Worm (Caenorhabditis elegans): ENCODE measurements around the gene fbxa-156.
A peak's percentile ranks its signal among the peaks of the same experiment; 100 is the strongest.

fbxa-156 gene

DNA sequence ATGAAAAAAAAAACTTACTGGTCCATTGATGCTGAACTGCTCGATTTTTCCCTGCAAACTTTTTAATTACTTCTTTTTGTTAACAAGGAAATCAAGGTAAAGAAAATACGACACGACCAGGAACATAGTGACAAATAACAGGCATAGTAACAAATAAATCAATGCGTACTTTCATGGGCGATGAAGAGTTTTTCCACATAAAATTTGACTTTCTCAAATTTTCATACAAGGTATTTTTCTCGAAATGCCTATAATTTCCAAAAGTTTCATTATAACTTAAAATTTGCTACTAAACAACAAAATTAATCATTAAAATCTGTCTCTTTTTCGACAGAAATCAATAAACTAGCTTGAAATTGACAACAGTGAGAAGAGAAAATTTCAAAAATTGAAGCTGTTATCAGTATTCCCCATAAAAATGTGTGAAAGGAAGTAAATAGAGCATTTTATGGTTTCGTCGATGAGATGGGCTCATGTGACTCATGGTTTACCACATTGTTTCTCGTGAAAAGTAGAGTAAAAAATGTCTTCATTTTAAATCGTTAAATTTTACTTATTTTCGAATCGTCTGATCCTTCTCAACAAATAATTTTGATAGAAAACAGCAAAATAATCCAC is at the start of gene fbxa-156:
fbxa-156 (minus strand) TSS at position 51 of the 618 bp plus-strand sequence.
- TF ChIP-seq flt-1 (GFP tag; IDR thresholded peaks at IDR 0.05) = no peak
- no peak for TF ChIP-seq ref-1 (GFP tag; conservative IDR thresholded peaks at IDR 0.05)
- no peak for TF ChIP-seq cog-1 (tag; optimal IDR thresholded peaks at IDR 0.05)
- no peak for TF ChIP-seq ztf-23 (GFP tag; IDR thresholded peaks at IDR 0.05)
- no peak for TF ChIP-seq med-1 (GFP tag; optimal IDR thresholded peaks at IDR 0.05; ENCODE audit: insufficient read depth)
- TF ChIP-seq T22C8.4 (GFP tag; IDR thresholded peaks at IDR 0.05) = no peak
- TF ChIP-seq klf-2 (GFP tag; conservative IDR thresholded peaks at IDR 0.05) = no peak

DNA sequence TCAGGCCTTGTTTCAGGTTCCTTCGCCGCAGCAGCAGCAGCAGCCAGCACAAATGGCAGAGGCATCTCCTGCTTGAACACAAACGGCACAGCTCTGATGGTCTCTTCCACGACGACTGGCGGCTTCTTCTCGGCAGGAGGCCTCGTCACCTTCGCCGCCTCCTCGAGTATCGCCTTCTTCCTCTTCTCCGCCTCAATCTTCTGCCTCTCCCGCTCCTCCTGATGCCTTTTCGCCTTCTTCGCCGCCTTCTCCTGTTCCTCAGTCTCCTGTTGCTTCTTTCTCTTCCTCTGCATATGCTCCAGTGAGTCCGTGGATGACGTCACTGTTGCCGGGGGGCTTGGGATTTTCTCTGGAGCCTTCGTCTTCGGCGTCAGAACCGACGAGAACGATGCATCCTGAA is 48.9 kb upstream of the fbxa-156 start:
- TF ChIP-seq med-1 (GFP tag; optimal IDR thresholded peaks at IDR 0.05; ENCODE audit: insufficient read depth) (no peak), T22C8.4 (GFP tag; IDR thresholded peaks at IDR 0.05) (no peak), tab-1 (GFP tag; IDR thresholded peaks at IDR 0.05) (no peak), cog-1 (tag; optimal IDR thresholded peaks at IDR 0.05) (no peak), ztf-29 (GFP tag; IDR thresholded peaks at IDR 0.05) (no peak), ref-1 (GFP tag; conservative IDR thresholded peaks at IDR 0.05) (no peak)

DNA sequence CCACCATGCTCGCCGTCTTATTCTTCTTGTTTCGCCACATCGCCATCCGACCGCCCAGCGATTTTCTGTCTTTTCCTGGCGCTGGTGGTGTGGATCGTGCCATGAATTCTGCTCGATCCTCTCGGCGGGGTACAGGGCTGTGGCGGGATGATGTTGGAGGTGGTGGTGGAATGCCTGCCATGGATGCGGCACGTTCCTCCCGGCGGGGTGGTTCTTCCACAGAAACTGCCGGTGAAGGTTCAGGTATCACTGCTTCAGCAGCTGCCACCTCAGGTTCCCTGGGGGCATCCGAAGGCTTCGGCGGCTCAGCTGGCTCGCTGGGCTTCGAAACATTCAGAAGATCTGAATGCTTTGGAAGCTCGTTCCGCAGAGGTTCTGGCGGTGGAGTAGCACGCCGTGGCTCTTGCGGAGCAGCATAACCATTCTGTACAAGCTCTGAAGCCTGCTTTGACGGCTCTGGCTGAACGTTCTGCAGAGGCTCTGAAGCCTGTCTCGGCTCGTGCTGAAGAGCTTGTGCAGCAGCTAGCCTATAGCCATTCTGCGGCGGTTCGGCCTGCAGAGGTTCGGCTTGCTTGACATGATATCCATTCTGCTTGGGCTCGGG is 48.4 kb upstream of the fbxa-156 start:
- TF ChIP-seq flt-1 (GFP tag; IDR thresholded peaks at IDR 0.05) = 0 out of 2 replicates have a peak, but pooled peaks have one; percentile 30
- TF ChIP-seq med-1 (GFP tag; optimal IDR thresholded peaks at IDR 0.05; ENCODE audit: insufficient read depth) = no peak
- TF ChIP-seq ztf-29 (GFP tag; IDR thresholded peaks at IDR 0.05) = no peak
- no peak for TF ChIP-seq cog-1 (tag; optimal IDR thresholded peaks at IDR 0.05)
- no peak for TF ChIP-seq ref-1 (GFP tag; conservative IDR thresholded peaks at IDR 0.05)

DNA sequence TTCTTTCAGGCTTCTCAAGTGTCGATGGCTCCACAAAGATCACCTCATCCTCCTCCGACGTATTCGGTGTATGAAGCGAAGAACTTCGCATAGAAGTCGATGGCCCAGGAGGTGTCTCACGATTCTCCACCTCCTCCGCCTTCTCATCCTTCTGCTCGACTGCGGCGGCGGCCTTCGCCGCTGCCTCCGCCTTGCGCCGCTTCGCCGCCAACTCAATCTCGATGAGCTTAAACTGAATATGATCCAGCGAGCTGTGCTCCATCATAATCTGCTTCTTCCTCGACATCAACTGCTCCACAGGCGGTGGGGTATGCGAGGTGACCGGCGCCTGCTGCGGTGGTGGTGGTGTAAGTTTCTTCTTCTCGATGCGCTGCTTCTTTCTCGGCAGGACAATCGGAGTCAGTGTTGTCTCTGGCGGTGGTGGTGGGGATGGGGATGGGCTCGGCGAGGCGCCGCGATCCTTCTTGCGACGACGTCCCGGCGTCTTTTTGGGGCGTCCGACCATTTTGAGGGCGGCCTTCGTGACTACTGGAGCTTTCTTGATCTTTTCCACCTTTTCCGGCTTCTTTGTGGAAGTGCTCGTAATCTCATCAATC is 47.4 kb upstream of the fbxa-156 start:
- TF ChIP-seq ztf-23 (GFP tag; IDR thresholded peaks at IDR 0.05) (0 out of 2 replicates have a peak, but pooled peaks have one; percentile 48), ztf-29 (GFP tag; IDR thresholded peaks at IDR 0.05) (no peak), flt-1 (GFP tag; IDR thresholded peaks at IDR 0.05) (0 out of 2 replicates have a peak, but pooled peaks have one; percentile 27)

DNA sequence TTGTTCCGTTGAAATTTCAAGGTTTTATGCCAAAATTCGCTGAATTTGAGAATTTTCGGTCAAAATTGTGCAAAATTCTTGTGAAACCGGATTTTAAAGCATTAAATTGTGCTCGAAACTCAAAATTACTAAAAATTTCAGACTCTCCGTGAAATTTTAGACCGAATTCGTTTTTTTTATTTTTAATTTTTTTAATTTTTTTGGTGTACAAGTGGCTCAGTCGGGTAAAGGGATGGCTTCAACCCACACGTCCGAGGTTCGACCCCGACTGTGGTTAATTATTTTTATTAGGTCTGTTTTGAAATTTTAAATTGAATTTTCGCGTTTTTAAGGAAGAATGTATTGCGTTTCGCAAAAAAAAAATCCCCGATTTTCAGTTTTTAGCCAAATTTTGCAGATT is 42.4 kb upstream of the fbxa-156 start:
- TF ChIP-seq flt-1 (GFP tag; IDR thresholded peaks at IDR 0.05) (no peak), tab-1 (GFP tag; IDR thresholded peaks at IDR 0.05) (no peak), cog-1 (tag; optimal IDR thresholded peaks at IDR 0.05) (no peak), ztf-23 (GFP tag; IDR thresholded peaks at IDR 0.05) (no peak), ztf-29 (GFP tag; IDR thresholded peaks at IDR 0.05) (no peak), ref-1 (GFP tag; conservative IDR thresholded peaks at IDR 0.05) (no peak), klf-2 (GFP tag; conservative IDR thresholded peaks at IDR 0.05) (no peak), med-1 (GFP tag; optimal IDR thresholded peaks at IDR 0.05; ENCODE audit: insufficient read depth) (no peak)

DNA sequence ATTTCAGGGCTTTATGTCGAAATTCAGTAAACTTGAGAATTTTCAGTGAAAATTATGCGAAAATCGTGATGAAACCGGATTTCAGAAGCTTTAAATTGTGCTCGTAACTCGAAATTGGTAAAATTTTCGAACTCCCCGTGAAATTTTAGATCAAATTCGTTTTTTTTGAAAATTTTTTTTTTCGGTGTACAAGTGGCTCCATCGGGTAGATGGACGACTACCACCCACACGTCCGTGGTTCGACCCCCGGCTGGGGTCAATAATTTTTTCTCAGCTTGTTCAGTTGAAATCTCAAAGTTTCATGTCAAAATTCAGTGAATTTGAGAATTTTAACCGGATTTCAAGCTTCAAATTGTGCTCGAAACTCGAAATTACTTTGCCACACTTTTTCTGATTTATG is 39.3 kb upstream of the fbxa-156 start:
- TF ChIP-seq cog-1 (tag; optimal IDR thresholded peaks at IDR 0.05) (no peak), med-1 (GFP tag; optimal IDR thresholded peaks at IDR 0.05; ENCODE audit: insufficient read depth) (no peak), T22C8.4 (GFP tag; IDR thresholded peaks at IDR 0.05) (no peak), ztf-29 (GFP tag; IDR thresholded peaks at IDR 0.05) (no peak), flt-1 (GFP tag; IDR thresholded peaks at IDR 0.05) (no peak), klf-2 (GFP tag; conservative IDR thresholded peaks at IDR 0.05) (no peak), tab-1 (GFP tag; IDR thresholded peaks at IDR 0.05) (no peak), ztf-23 (GFP tag; IDR thresholded peaks at IDR 0.05) (no peak), ref-1 (GFP tag; conservative IDR thresholded peaks at IDR 0.05) (no peak)

DNA sequence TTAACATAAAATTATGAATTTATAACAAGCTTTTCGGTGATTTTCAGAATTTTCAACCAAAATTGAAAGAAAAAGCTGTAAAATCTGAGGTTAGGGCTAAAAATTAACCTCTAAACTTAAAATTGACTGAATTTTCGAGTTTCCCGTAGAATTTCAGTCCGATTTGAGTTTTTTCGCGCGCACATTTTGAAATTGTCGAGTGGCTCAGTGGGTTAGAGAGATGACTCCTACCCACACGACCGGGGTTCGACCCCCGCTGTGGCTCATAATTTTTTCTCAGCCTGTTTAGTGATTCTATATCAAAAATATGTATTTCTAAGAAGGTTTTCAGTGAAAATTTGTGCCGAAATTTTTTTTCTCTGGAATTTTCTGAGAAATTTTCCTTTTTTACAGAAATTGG is 35.2 kb upstream of the fbxa-156 start:
- TF ChIP-seq cog-1 (tag; optimal IDR thresholded peaks at IDR 0.05) (no peak), ztf-29 (GFP tag; IDR thresholded peaks at IDR 0.05) (no peak), ref-1 (GFP tag; conservative IDR thresholded peaks at IDR 0.05) (no peak), tab-1 (GFP tag; IDR thresholded peaks at IDR 0.05) (no peak), T22C8.4 (GFP tag; IDR thresholded peaks at IDR 0.05) (no peak), flt-1 (GFP tag; IDR thresholded peaks at IDR 0.05) (no peak), ztf-23 (GFP tag; IDR thresholded peaks at IDR 0.05) (no peak), klf-2 (GFP tag; conservative IDR thresholded peaks at IDR 0.05) (no peak), med-1 (GFP tag; optimal IDR thresholded peaks at IDR 0.05; ENCODE audit: insufficient read depth) (no peak)

DNA sequence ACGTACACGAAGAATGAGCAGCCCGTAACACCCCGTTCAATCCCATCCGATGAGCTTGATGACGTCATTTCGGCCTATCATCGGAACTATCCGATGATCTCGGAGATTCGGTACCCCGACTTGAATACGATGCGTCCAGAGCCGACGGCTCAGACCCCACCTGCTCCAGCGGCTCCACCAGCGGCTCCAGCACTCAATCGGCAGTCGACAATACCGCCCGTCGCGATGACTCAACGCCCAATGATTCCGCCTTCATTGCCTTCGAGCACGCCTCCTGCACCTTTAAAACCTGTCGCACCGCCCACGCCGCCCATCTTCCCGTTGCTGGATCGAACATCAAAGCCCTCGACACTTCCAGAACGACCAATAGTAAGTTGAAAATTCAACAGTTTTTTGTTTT is 31.5 kb upstream of the fbxa-156 start:
- TF ChIP-seq ztf-23 (GFP tag; IDR thresholded peaks at IDR 0.05) (no peak), T22C8.4 (GFP tag; IDR thresholded peaks at IDR 0.05) (no peak), ztf-29 (GFP tag; IDR thresholded peaks at IDR 0.05) (no peak), klf-2 (GFP tag; conservative IDR thresholded peaks at IDR 0.05) (no peak), cog-1 (tag; optimal IDR thresholded peaks at IDR 0.05) (no peak), ref-1 (GFP tag; conservative IDR thresholded peaks at IDR 0.05) (no peak), tab-1 (GFP tag; IDR thresholded peaks at IDR 0.05) (no peak), med-1 (GFP tag; optimal IDR thresholded peaks at IDR 0.05; ENCODE audit: insufficient read depth) (no peak), flt-1 (GFP tag; IDR thresholded peaks at IDR 0.05) (no peak)

DNA sequence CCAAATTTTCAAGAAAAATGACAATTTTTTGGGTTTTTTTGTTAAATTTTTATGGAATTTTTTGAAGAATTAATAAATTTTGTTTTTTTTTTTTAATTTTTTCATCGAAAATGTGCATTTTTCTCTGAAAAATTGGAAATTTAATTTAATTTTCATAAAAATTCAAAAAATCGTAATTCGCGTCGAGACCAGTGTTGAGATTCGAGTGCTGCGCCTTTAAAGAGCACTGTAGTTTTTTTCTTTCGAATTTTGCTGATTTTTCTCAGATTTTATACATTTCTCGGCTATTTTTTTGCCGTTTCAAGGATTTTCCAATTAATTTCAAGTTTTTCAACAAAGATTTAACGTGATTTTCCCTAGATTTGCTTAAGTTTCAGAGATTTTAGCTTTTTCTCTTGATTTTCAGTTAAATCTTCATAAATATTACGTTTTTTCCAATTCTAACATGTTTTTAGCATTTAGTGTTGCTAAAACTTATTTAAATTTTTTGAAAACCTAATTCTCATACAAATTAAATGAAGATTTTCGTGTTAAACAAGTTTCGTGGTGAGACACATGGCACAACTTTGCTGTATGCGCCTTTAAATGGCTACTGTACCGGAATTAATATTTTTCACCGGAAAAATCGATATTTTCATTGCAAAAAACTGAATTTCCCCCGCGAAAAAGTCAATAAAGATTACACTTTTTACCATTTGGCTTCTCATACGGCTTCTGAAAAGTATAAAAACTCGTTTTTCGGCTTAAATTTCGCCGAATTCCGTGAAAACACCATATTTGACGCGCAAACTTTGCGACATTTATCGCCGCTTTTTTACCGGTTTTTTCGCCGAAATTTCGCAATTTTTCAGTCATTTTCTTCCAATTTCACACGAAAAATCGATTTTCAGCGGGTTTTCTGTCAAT is 27.8 kb upstream of the fbxa-156 start, which contains the start of gene usp-50:
usp-50 (plus strand) TSS at position 822 of the 906 bp plus-strand sequence.
- TF ChIP-seq ztf-29 (GFP tag; IDR thresholded peaks at IDR 0.05) = peak; percentile 53; the same call in 1 of the 2 replicates
